Worm (Caenorhabditis elegans) whole organism, young adult: ENCODE results near the gene col-96.

ENCODE experiments used
- F23B12.7 ChIP-seq: sonication (generic microtip); optimal IDR thresholded peaks from 2 replicates; lab custom pipeline; 2017; ENCODE audit warnings: missing genetic modification characterization, mild to moderate bottlenecking, missing compliant biosample characterization, antibody characterized with exemption, moderate library complexity; ENCODE audit not compliant: insufficient read depth
- F33H1.4 ChIP-seq: fragments of 200-800 bp; sonication (Bioruptor generic); IDR thresholded peaks from 2 replicates; pipeline ENCODE4 v1.3.6; 2022; ENCODE audit warnings: missing genetic modification reagents, missing genetic modification characterization, missing compliant biosample characterization
- F39B2.1 ChIP-seq: fragments of 200-800 bp; sonication (Bioruptor generic); IDR thresholded peaks from 2 replicates; pipeline ENCODE4 v1.3.6; 2022; ENCODE audit warnings: missing genetic modification reagents, missing genetic modification characterization, missing compliant biosample characterization
- F49E8.2 ChIP-seq: sonication (generic microtip); optimal IDR thresholded peaks from 3 replicates; lab custom pipeline; 2017; ENCODE audit warnings: missing genetic modification characterization, mild to moderate bottlenecking, missing compliant biosample characterization, antibody characterized with exemption, moderate library complexity; ENCODE audit not compliant: insufficient read depth
- K12H6.12 ChIP-seq: fragments of 200-800 bp; sonication (Bioruptor generic); optimal IDR thresholded peaks from 2 replicates; lab custom pipeline; 2018; ENCODE audit warnings: mild to moderate bottlenecking, missing genetic modification characterization, missing compliant biosample characterization
- aptf-3 ChIP-seq: fragments of 200-800 bp; sonication (Bioruptor generic); IDR thresholded peaks from 2 replicates; pipeline ENCODE4 v1.3.6; 2022; ENCODE audit warnings: missing genetic modification characterization, missing compliant biosample characterization
- atf-7 ChIP-seq: sonication (generic microtip); optimal IDR thresholded peaks from 2 replicates; lab custom pipeline; 2017; ENCODE audit warnings: mild to moderate bottlenecking, missing genetic modification characterization, missing compliant biosample characterization
- athp-1 ChIP-seq: sonication (generic microtip); optimal IDR thresholded peaks from 2 replicates; lab custom pipeline; 2017; ENCODE audit warnings: mild to moderate bottlenecking, missing genetic modification characterization, missing compliant biosample characterization
- attf-6 ChIP-seq: fragments of 200-800 bp; sonication (Bioruptor generic); IDR thresholded peaks from 2 replicates; pipeline ENCODE4 v1.3.6; 2022; ENCODE audit warnings: missing genetic modification reagents, missing genetic modification characterization, missing compliant biosample characterization
- bed-2 ChIP-seq: fragments of 200-800 bp; sonication (Bioruptor generic); IDR thresholded peaks from 2 replicates; pipeline ENCODE4 v1.3.6; 2022; ENCODE audit warnings: missing genetic modification reagents, missing genetic modification characterization, missing compliant biosample characterization
- ccch-3 ChIP-seq: fragments of 200-800 bp; sonication (Bioruptor generic); optimal IDR thresholded peaks from 2 replicates; lab custom pipeline; 2018; ENCODE audit warnings: mild to moderate bottlenecking, missing genetic modification characterization, missing compliant biosample characterization
- cebp-2 ChIP-seq: fragments of 200-800 bp; sonication (Bioruptor generic); IDR thresholded peaks from 2 replicates; pipeline ENCODE4 v1.3.6; 2022; ENCODE audit warnings: missing genetic modification characterization, missing compliant biosample characterization
- dpl-1 ChIP-seq: fragments of 150-350 bp; optimal IDR thresholded peaks from 2 replicates; lab custom pipeline; 2014; ENCODE audit warnings: missing biosample characterization, missing genetic modification reagents, missing genetic modification characterization
- efl-1 ChIP-seq: fragments of 150-350 bp; optimal IDR thresholded peaks from 2 replicates; lab custom pipeline; 2014; ENCODE audit warnings: missing biosample characterization, missing genetic modification reagents, missing genetic modification characterization
- egrh-3 ChIP-seq: fragments of 200-800 bp; sonication (Bioruptor generic); IDR thresholded peaks from 2 replicates; pipeline ENCODE4 v1.3.6; 2022; ENCODE audit warnings: missing genetic modification reagents, missing genetic modification characterization, missing compliant biosample characterization
- ekl-4 ChIP-seq: fragments of 200-800 bp; sonication (Bioruptor generic); IDR thresholded peaks from 2 replicates; pipeline ENCODE4 v1.3.6; 2022; ENCODE audit warnings: missing genetic modification reagents, missing genetic modification characterization, missing compliant biosample characterization
- gei-17 ChIP-seq: fragments of 200-800 bp; sonication (Bioruptor generic); optimal IDR thresholded peaks from 2 replicates; lab custom pipeline; 2018; ENCODE audit warnings: mild to moderate bottlenecking, missing genetic modification characterization, missing compliant biosample characterization
- hrde-1 ChIP-seq: sonication (generic microtip); optimal IDR thresholded peaks from 2 replicates; lab custom pipeline; 2016; ENCODE audit warnings: missing genetic modification characterization, mild to moderate bottlenecking, missing compliant biosample characterization, moderate library complexity, missing genotype, missing genetic modification reagents, borderline replicate concordance
- lag-1 ChIP-seq: fragments of 200-800 bp; sonication (Bioruptor generic); IDR thresholded peaks from 2 replicates; pipeline ENCODE4 v1.3.6; 2022; ENCODE audit warnings: missing genetic modification reagents, missing genetic modification characterization, missing compliant biosample characterization
- lin-26 ChIP-seq: fragments of 200-800 bp; sonication (Bioruptor generic); IDR thresholded peaks from 2 replicates; pipeline ENCODE4 v1.3.6; 2022; ENCODE audit warnings: missing genetic modification reagents, missing genetic modification characterization, missing compliant biosample characterization
- lir-1 ChIP-seq: fragments of 200-800 bp; sonication (Bioruptor generic); conservative IDR thresholded peaks from 2 replicates; pipeline ENCODE4 v1.3.6; 2022; ENCODE audit warnings: missing genetic modification reagents, missing genetic modification characterization, missing compliant biosample characterization
- mcd-1 ChIP-seq: fragments of 200-800 bp; sonication (Bioruptor generic); IDR thresholded peaks from 2 replicates; pipeline ENCODE4 v1.3.6; 2022; ENCODE audit warnings: missing genetic modification reagents, missing genetic modification characterization, missing compliant biosample characterization
- mel-28 ChIP-seq: sonication (generic microtip); optimal IDR thresholded peaks from 2 replicates; lab custom pipeline; 2016; ENCODE audit warnings: borderline replicate concordance, mild to moderate bottlenecking, missing genetic modification characterization, missing compliant biosample characterization
- nfyb-1 ChIP-seq: fragments of 200-800 bp; sonication (Bioruptor generic); IDR thresholded peaks from 2 replicates; pipeline ENCODE4 v1.3.6; 2022; ENCODE audit warnings: missing genetic modification reagents, missing genetic modification characterization, missing compliant biosample characterization
- nhr-80 ChIP-seq: sonication (generic microtip); optimal IDR thresholded peaks from 2 replicates; lab custom pipeline; 2016; ENCODE audit warnings: missing genetic modification characterization, missing compliant biosample characterization
- sdz-38 ChIP-seq: sonication (generic microtip); optimal IDR thresholded peaks from 2 replicates; lab custom pipeline; 2016; ENCODE audit warnings: missing genotype, missing genetic modification characterization, missing compliant biosample characterization
- tbp1 ChIP-seq: fragments of 200-800 bp; sonication (Bioruptor generic); optimal IDR thresholded peaks from 2 replicates; lab custom pipeline; 2018; ENCODE audit warnings: mild to moderate bottlenecking, missing genetic modification characterization, missing compliant biosample characterization
- tbx-9 ChIP-seq: sonication (generic microtip); optimal IDR thresholded peaks from 2 replicates; lab custom pipeline; 2016; ENCODE audit warnings: borderline replicate concordance, missing genetic modification characterization, inconsistent platforms, missing compliant biosample characterization
- unc-130 ChIP-seq: sonication (generic microtip); optimal IDR thresholded peaks from 2 replicates; lab custom pipeline; 2016; ENCODE audit warnings: missing genetic modification reagents, missing genetic modification characterization, missing compliant biosample characterization
- zfh-2 ChIP-seq: fragments of 200-800 bp; sonication (Bioruptor generic); conservative IDR thresholded peaks from 2 replicates; pipeline ENCODE4 v1.3.6; 2022; ENCODE audit warnings: missing genetic modification reagents, missing genetic modification characterization, missing compliant biosample characterization
- ztf-22 ChIP-seq: fragments of 200-800 bp; sonication (Bioruptor generic); optimal IDR thresholded peaks from 2 replicates; lab custom pipeline; 2018; ENCODE audit warnings: mild to moderate bottlenecking, missing genetic modification characterization, moderate library complexity, missing compliant biosample characterization
- ztf-25 ChIP-seq: fragments of 200-800 bp; sonication (Bioruptor generic); IDR thresholded peaks from 2 replicates; pipeline ENCODE4 v1.3.6; 2022; ENCODE audit warnings: missing genetic modification reagents, missing genetic modification characterization, missing compliant biosample characterization
- ztf-3 ChIP-seq: fragments of 200-800 bp; sonication (Bioruptor generic); optimal IDR thresholded peaks from 2 replicates; lab custom pipeline; 2018; ENCODE audit warnings: mild to moderate bottlenecking, missing genetic modification characterization, missing compliant biosample characterization

col-96 gene

DNA sequence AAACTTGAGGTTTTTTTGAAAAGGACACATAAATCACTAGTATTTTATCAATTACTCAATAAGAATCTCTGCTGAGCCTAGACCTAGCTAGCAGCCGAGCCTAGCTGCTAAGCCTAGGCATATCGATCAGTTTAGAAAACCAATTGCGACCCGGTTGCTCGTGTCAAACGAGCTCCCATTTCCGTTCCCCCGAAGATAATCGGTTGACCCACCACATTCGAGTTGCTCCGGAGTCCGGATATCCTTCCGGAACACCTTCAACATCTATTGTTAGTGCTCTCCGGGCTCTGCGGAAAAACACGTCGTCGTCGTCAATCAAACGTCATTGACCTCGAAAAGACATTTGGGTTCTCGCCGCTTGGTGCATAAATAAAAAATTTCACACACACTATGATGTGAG is 22.8 kb downstream of the col-96 start:
- 0 out of 2 replicates have a peak, but pooled peaks have one; percentile 39 for TF ChIP-seq nfyb-1 (GFP tag; lab: Robert Waterston, UW)
- no peak for TF ChIP-seq sdz-38 (tag; lab: Kevin White, UChicago)
- no peak for TF ChIP-seq attf-6
- TF ChIP-seq dpl-1 (GFP tag; lab: Kevin White, UChicago), result no peak
- no peak for TF ChIP-seq hrde-1 (tag; lab: Kevin White, UChicago)
- no peak for TF ChIP-seq gei-17 (GFP tag; lab: Kevin White, UChicago)
- TF ChIP-seq ccch-3, result no peak
- TF ChIP-seq nhr-80 (tag; lab: Kevin White, UChicago), result no peak
- TF ChIP-seq F23B12.7 (tag; lab: Kevin White, UChicago), result no peak
- TF ChIP-seq bed-2 (GFP tag; lab: Robert Waterston, UW), result no peak
- no peak for TF ChIP-seq ztf-3 (GFP tag; lab: Kevin White, UChicago)
- TF ChIP-seq aptf-3 (GFP tag; lab: Robert Waterston, UW), result no peak
- no peak for TF ChIP-seq F49E8.2
- TF ChIP-seq athp-1 (tag; lab: Kevin White, UChicago), result no peak
- TF ChIP-seq ekl-4 (GFP tag; lab: Robert Waterston, UW), result no peak
- no peak for TF ChIP-seq lag-1 (GFP tag; lab: Robert Waterston, UW)
- no peak for TF ChIP-seq zfh-2 (GFP tag; lab: Robert Waterston, UW)
- TF ChIP-seq cebp-2, result 0 out of 2 replicates have a peak, but pooled peaks have one; percentile 38
- TF ChIP-seq, all 124 proteins: peak for 2

- TF ChIP-seq nfyb-1 (GFP tag; lab: Robert Waterston, UW) (0 out of 2 replicates have a peak, but pooled peaks have one; percentile 30), zfh-2 (GFP tag; lab: Robert Waterston, UW) (peak; percentile 83), dpl-1 (GFP tag; lab: Kevin White, UChicago) (no peak), mcd-1 (GFP tag; lab: Robert Waterston, UW) (0 out of 2 replicates have a peak, but pooled peaks have one; percentile 6), egrh-3 (GFP tag; lab: Robert Waterston, UW) (peak; percentile 66; the same call in 1 of the 2 replicates)
- TF ChIP-seq, all 124 proteins: peak for 4
These were observed 23.5 kb downstream of the col-96 start for ce11 chrIII:11683038-11683437.

- TF ChIP-seq ztf-25 (GFP tag; lab: Robert Waterston, UW) (no peak), athp-1 (tag; lab: Kevin White, UChicago) (no peak), mel-28 (tag; lab: Kevin White, UChicago) (no peak), F39B2.1 (GFP tag; lab: Robert Waterston, UW) (no peak), zfh-2 (GFP tag; lab: Robert Waterston, UW) (peak; percentile 74), F33H1.4 (no peak), tbp1 (no peak), tbx-9 (no peak), K12H6.12 (tag; lab: Kevin White, UChicago) (peak; percentile 16), efl-1 (GFP tag; lab: Kevin White, UChicago) (no peak), unc-130 (GFP tag; lab: Kevin White, UChicago) (no peak), lin-26 (GFP tag; lab: Robert Waterston, UW) (no peak), ztf-22 (GFP tag; lab: Kevin White, UChicago) (no peak), lir-1 (GFP tag; lab: Robert Waterston, UW) (no peak), atf-7 (tag; lab: Kevin White, UChicago) (no peak), mcd-1 (GFP tag; lab: Robert Waterston, UW) (0 out of 2 replicates have a peak, but pooled peaks have one; percentile 12)
These were observed 25.0 kb downstream of the col-96 start for ce11 chrIII:11681461-11682014.
